Fruit fly (Drosophila melanogaster): ENCODE data around the gene eIF4H1.
A peak's percentile ranks its signal among the peaks of the same experiment; 100 is the strongest.

eIF4H1 gene

dm6 chrX:16456582-16456981, 8.1 kb downstream of the eIF4H1 start:
- no peak for TF ChIP-seq Pif1B (GFP tag; optimal IDR thresholded peaks at IDR 0.05)
- TF ChIP-seq CG10348 (GFP tag; IDR thresholded peaks at IDR 0.05): no peak
- no peak for TF ChIP-seq gl (tag; optimal IDR thresholded peaks at IDR 0.05)
- no peak for TF ChIP-seq CG9948 (tag; optimal IDR thresholded peaks at IDR 0.05)
- no peak for TF ChIP-seq Ets98B (GFP tag; IDR thresholded peaks at IDR 0.05)
- TF ChIP-seq Snoo (tag; optimal IDR thresholded peaks at IDR 0.05): no peak
- no peak for TF ChIP-seq CG15710 (tag; optimal IDR thresholded peaks at IDR 0.05)
- no peak for TF ChIP-seq CG8159 (tag; optimal IDR thresholded peaks at IDR 0.05)
- TF ChIP-seq CG12605 (GFP tag; IDR thresholded peaks at IDR 0.05): no peak
- no peak for TF ChIP-seq CG17806 (tag; optimal IDR thresholded peaks at IDR 0.05)
- TF ChIP-seq CG13204 (GFP tag; optimal IDR thresholded peaks at IDR 0.05): no peak
- TF ChIP-seq EcR (GFP tag; optimal IDR thresholded peaks at IDR 0.05): no peak
- no peak for TF ChIP-seq CG34367 (tag; optimal IDR thresholded peaks at IDR 0.05)
- no peak for TF ChIP-seq D1 (tag; optimal IDR thresholded peaks at IDR 0.05)
- TF ChIP-seq fd96Ca (GFP tag; IDR thresholded peaks at IDR 0.05): no peak
- no peak for TF ChIP-seq CG32121 (GFP tag; IDR thresholded peaks at IDR 0.05)
- no peak for TF ChIP-seq CG4496 (GFP tag; IDR thresholded peaks at IDR 0.05)

dm6 chrX:16458551-16458950, 10.1 kb downstream of the eIF4H1 start:
- TF ChIP-seq CG8301 (tag; optimal IDR thresholded peaks at IDR 0.05) (no peak), CG8159 (tag; optimal IDR thresholded peaks at IDR 0.05) (no peak), CG14655 (GFP tag; optimal IDR thresholded peaks at IDR 0.05) (peak; percentile 16)

dm6 chrX:16484533-16484932, 36.1 kb downstream of the eIF4H1 start:
- TF ChIP-seq D1 (tag; optimal IDR thresholded peaks at IDR 0.05): no peak
- no peak for TF ChIP-seq CG8159 (tag; optimal IDR thresholded peaks at IDR 0.05)
- TF ChIP-seq CG32121 (GFP tag; IDR thresholded peaks at IDR 0.05): no peak
- TF ChIP-seq CG17806 (tag; optimal IDR thresholded peaks at IDR 0.05): no peak
- TF ChIP-seq CG12605 (GFP tag; IDR thresholded peaks at IDR 0.05): no peak
- TF ChIP-seq EcR (GFP tag; optimal IDR thresholded peaks at IDR 0.05): no peak
- no peak for TF ChIP-seq CG8301 (tag; optimal IDR thresholded peaks at IDR 0.05)
- no peak for TF ChIP-seq Snoo (tag; optimal IDR thresholded peaks at IDR 0.05)
- TF ChIP-seq CG15710 (tag; optimal IDR thresholded peaks at IDR 0.05): no peak
- no peak for TF ChIP-seq CG13204 (GFP tag; optimal IDR thresholded peaks at IDR 0.05)
- TF ChIP-seq rn (GFP tag; IDR thresholded peaks at IDR 0.05): no peak
- TF ChIP-seq CG4496 (GFP tag; IDR thresholded peaks at IDR 0.05): no peak
- no peak for TF ChIP-seq CG9948 (tag; optimal IDR thresholded peaks at IDR 0.05)
- TF ChIP-seq gl (tag; optimal IDR thresholded peaks at IDR 0.05): no peak
